Fruit fly (Drosophila melanogaster): Measurements from ENCODE around the gene Ugt307A1.

Ugt307A1 gene

DNA sequence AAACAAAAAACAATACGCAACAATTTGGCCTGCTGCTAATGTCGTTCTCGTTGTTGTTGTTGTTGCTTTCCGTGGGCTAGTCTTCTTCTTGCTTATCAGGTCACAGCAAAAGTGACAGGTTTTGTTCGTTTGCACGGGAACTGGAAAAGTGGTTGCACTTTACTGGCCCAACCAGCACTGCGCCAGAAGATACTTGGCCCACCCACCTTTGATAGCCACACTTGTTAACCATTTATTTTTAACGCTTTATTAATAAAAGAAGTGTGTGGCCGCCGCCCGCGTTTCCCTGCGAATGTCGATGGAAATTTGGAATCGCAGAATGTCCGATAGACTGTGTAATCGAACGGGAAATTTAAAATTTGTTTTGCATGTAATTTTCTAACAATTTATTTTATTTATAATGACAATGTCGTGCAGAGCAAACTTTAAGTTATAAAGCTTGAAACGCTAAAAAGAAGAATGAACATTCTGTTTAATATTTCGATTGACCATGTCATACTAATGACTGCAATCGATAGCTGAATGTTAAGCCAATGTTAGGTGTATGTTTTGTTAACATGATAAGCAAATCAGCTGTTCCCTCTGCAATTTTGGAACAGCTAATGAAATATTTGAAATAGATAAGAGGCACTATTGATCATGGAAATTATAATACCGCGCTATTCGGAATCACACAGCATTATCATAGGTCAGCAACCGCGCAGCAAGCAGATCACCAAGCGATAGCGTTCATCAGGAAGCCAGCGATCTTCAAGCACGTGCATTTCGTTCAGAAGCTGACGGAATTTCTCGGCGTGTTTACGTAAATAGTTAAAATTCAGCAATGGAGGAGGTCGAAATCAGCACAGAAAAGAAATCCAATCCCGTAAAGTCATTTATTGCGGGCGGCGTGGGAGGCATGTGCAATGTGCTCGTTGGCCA lies 40.5 kb upstream of the Ugt307A1 start, which contains the start of the genes CG31908 and MME1 (continued):
- peak; percentile 21 for TF ChIP-seq CG1647 (GFP tag; optimal IDR thresholded peaks at IDR 0.05)
- TF ChIP-seq lab (GFP tag; optimal IDR thresholded peaks at IDR 0.05), result peak; percentile 20
- TF ChIP-seq Fer1 (GFP tag; optimal IDR thresholded peaks at IDR 0.05), result peak; percentile 17
- TF ChIP-seq jing (GFP tag; optimal IDR thresholded peaks at IDR 0.05), result no peak
- peak; percentile 12 for TF ChIP-seq gfzf (GFP tag; optimal IDR thresholded peaks at IDR 0.05)
- TF ChIP-seq CG2116 (GFP tag; optimal IDR thresholded peaks at IDR 0.05), result peak; percentile 91
- TF ChIP-seq CG18011 (GFP tag; optimal IDR thresholded peaks at IDR 0.05), result peak; percentile 3
- TF ChIP-seq ranshi (GFP tag; IDR thresholded peaks at IDR 0.05), result 0 out of 2 replicates have a peak, but pooled peaks have one; percentile 28
- TF ChIP-seq Atf6 (GFP tag; IDR thresholded peaks at IDR 0.05), result no peak
- TF ChIP-seq CG3838 (GFP tag; optimal IDR thresholded peaks at IDR 0.05), result peak; percentile 69
- TF ChIP-seq H2.0 (GFP tag; IDR thresholded peaks at IDR 0.05), result no peak
- TF ChIP-seq BEAF-32 (GFP tag; optimal IDR thresholded peaks at IDR 0.05), result peak; percentile 72
- TF ChIP-seq kay (GFP tag; optimal IDR thresholded peaks at IDR 0.05), result peak; percentile 11
- TF ChIP-seq MESR4 (GFP tag; optimal IDR thresholded peaks at IDR 0.05), result peak; percentile 94
- peak; percentile 36 for TF ChIP-seq CG30403 (GFP tag; optimal IDR thresholded peaks at IDR 0.05)
- TF ChIP-seq HLH4C (GFP tag; IDR thresholded peaks at IDR 0.05; ENCODE audit: partially characterized antibody), result peak; percentile 92
- peak; percentile 67 for TF ChIP-seq E2f2 (GFP tag; IDR thresholded peaks at IDR 0.05)
- peak; percentile 38 for TF ChIP-seq sd (tag; optimal IDR thresholded peaks at IDR 0.05)
- peak; percentile 99 for TF ChIP-seq CG17385 (GFP tag; optimal IDR thresholded peaks at IDR 0.05)
- TF ChIP-seq CG10321 (GFP tag; IDR thresholded peaks at IDR 0.05), result no peak
- no peak for TF ChIP-seq Xrp1 (GFP tag; IDR thresholded peaks at IDR 0.05)
- TF ChIP-seq cwo (GFP tag; optimal IDR thresholded peaks at IDR 0.05), result peak; percentile 67
- peak; percentile 56 for TF ChIP-seq Sry-δ (GFP tag; optimal IDR thresholded peaks at IDR 0.05)
- peak; percentile 42 for TF ChIP-seq CG1603 (tag; optimal IDR thresholded peaks at IDR 0.05)
- TF ChIP-seq sisA (GFP tag; IDR thresholded peaks at IDR 0.05), result 0 out of 2 replicates have a peak, but pooled peaks have one; percentile 5
- TF ChIP-seq CG13287 (GFP tag; IDR thresholded peaks at IDR 0.05; ENCODE audit: partially characterized antibody), result peak; percentile 85
- peak; percentile 35 for TF ChIP-seq CG13624 (GFP tag; optimal IDR thresholded peaks at IDR 0.05)
- TF ChIP-seq da (GFP tag; optimal IDR thresholded peaks at IDR 0.05), result no peak
- peak; percentile 29 for TF ChIP-seq CG2712 (tag; optimal IDR thresholded peaks at IDR 0.05)
- TF ChIP-seq Six4 (GFP tag; optimal IDR thresholded peaks at IDR 0.05), result no peak
- peak; percentile 69 for TF ChIP-seq CG34376 (GFP tag; optimal IDR thresholded peaks at IDR 0.05)
- 0 out of 3 replicates have a peak, but pooled peaks have one; percentile 42 for TF ChIP-seq ci (GFP tag; IDR thresholded peaks at IDR 0.05)
- peak; percentile 79 for TF ChIP-seq CG34224 (GFP tag; IDR thresholded peaks at IDR 0.05; ENCODE audit: partially characterized antibody)
- TF ChIP-seq sna (GFP tag; IDR thresholded peaks at IDR 0.05; ENCODE audit: partially characterized antibody), result peak; percentile 82
- TF ChIP-seq ash1 (GFP tag; optimal IDR thresholded peaks at IDR 0.05), result no peak
- no peak for TF ChIP-seq CG3726 (GFP tag; IDR thresholded peaks at IDR 0.05)
- peak; percentile 55 for TF ChIP-seq inv (GFP tag; IDR thresholded peaks at IDR 0.05; ENCODE audit: partially characterized antibody)
- peak; percentile 40 for TF ChIP-seq ems (GFP tag; optimal IDR thresholded peaks at IDR 0.05)
- TF ChIP-seq vnd (GFP tag; IDR thresholded peaks at IDR 0.05; ENCODE audit: partially characterized antibody), result peak; percentile 78
- peak; percentile 42 for TF ChIP-seq CG8924 (tag; optimal IDR thresholded peaks at IDR 0.05)
- TF ChIP-seq CG42726 (GFP tag; IDR thresholded peaks at IDR 0.05; ENCODE audit: partially characterized antibody), result 0 out of 2 replicates have a peak, but pooled peaks have one; percentile 9
- TF ChIP-seq HLH54F (GFP tag; optimal IDR thresholded peaks at IDR 0.05), result peak; percentile 36
- TF ChIP-seq CG7963 (GFP tag; IDR thresholded peaks at IDR 0.05; ENCODE audit: partially characterized antibody), result peak; percentile 69; the same call in 2 of the 3 replicates
- peak; percentile 53 for TF ChIP-seq nerfin-1 (tag; optimal IDR thresholded peaks at IDR 0.05)
- TF ChIP-seq CG32532 (GFP tag; IDR thresholded peaks at IDR 0.05), result peak; percentile 45; the same call in 1 of the 2 replicates
- peak; percentile 75 for TF ChIP-seq tna (GFP tag; IDR thresholded peaks at IDR 0.05; ENCODE audit: partially characterized antibody)
- TF ChIP-seq unpg (GFP tag; optimal IDR thresholded peaks at IDR 0.05), result peak; percentile 12
